Fruit fly (Drosophila melanogaster) whole organism, pupa: Measurements from ENCODE around the gene hyd.

Source experiments
- CG10348 ChIP-seq: fragments of 200-800 bp; sonication (Bioruptor generic); IDR thresholded peaks from 2 replicates; pipeline ENCODE4 v1.3.6; 2022; ENCODE audit warnings: missing biosample characterization, missing genetic modification characterization
- CG12605 ChIP-seq: fragments of 200-800 bp; sonication (Bioruptor generic); IDR thresholded peaks from 2 replicates; pipeline ENCODE4 v1.3.6; 2022; ENCODE audit warnings: missing biosample characterization, missing genetic modification characterization
- CG13204 ChIP-seq: fragments of 200-800 bp; sonication (Bioruptor generic); optimal IDR thresholded peaks from 2 replicates; lab custom pipeline; 2018; ENCODE audit warnings: missing biosample characterization, mild to moderate bottlenecking, missing genetic modification characterization, moderate library complexity
- CG14655 ChIP-seq: fragments of 200-800 bp; sonication (Bioruptor generic); optimal IDR thresholded peaks from 3 replicates; lab custom pipeline; 2017; ENCODE audit warnings: mild to moderate bottlenecking, missing biosample characterization, missing genetic modification reagents, missing genetic modification characterization
- CG15710 ChIP-seq: fragments of 200-800 bp; sonication (Bioruptor generic); optimal IDR thresholded peaks from 2 replicates; lab custom pipeline; 2018; ENCODE audit warnings: missing biosample characterization, mild to moderate bottlenecking, missing genetic modification characterization, moderate library complexity
- CG17806 ChIP-seq: fragments of 200-800 bp; sonication (Bioruptor generic); optimal IDR thresholded peaks from 2 replicates; lab custom pipeline; 2018; ENCODE audit warnings: missing biosample characterization, mild to moderate bottlenecking, missing genetic modification characterization, moderate library complexity
- CG32121 ChIP-seq: fragments of 200-800 bp; sonication (Bioruptor generic); IDR thresholded peaks from 2 replicates; pipeline ENCODE4 v1.3.6; 2022; ENCODE audit warnings: missing biosample characterization, missing genetic modification characterization
- CG34367 ChIP-seq: fragments of 200-800 bp; sonication (Bioruptor generic); optimal IDR thresholded peaks from 2 replicates; lab custom pipeline; 2018; ENCODE audit warnings: missing biosample characterization, mild to moderate bottlenecking, missing genetic modification characterization
- CG4496 ChIP-seq: fragments of 200-800 bp; sonication (Bioruptor generic); IDR thresholded peaks from 3 replicates; pipeline ENCODE4 v1.3.6; 2022; ENCODE audit warnings: missing biosample characterization, missing genetic modification characterization
- CG8159 ChIP-seq: fragments of 200-800 bp; sonication (Bioruptor generic); optimal IDR thresholded peaks from 3 replicates; lab custom pipeline; 2018; ENCODE audit warnings: missing biosample characterization, mild to moderate bottlenecking, missing genetic modification characterization, moderate library complexity
- CG8301 ChIP-seq: fragments of 200-800 bp; sonication (Bioruptor generic); optimal IDR thresholded peaks from 2 replicates; lab custom pipeline; 2018; ENCODE audit warnings: missing biosample characterization, mild to moderate bottlenecking, missing genetic modification characterization
- CG9948 ChIP-seq: fragments of 200-800 bp; sonication (Bioruptor generic); optimal IDR thresholded peaks from 2 replicates; lab custom pipeline; 2018; ENCODE audit warnings: missing biosample characterization, mild to moderate bottlenecking, missing genetic modification characterization, moderate library complexity
- D1 ChIP-seq: fragments of 200-800 bp; sonication (Bioruptor generic); optimal IDR thresholded peaks from 2 replicates; lab custom pipeline; 2018; ENCODE audit warnings: missing biosample characterization, mild to moderate bottlenecking, missing genetic modification characterization, moderate library complexity
- EcR ChIP-seq: fragments of 200-800 bp; sonication (Bioruptor generic); optimal IDR thresholded peaks from 3 replicates; lab custom pipeline; 2019; ENCODE audit warnings: missing biosample characterization, missing genetic modification characterization, mild to moderate bottlenecking, moderate library complexity, missing genetic modification reagents
- Ets98B ChIP-seq: fragments of 200-800 bp; sonication (Bioruptor generic); IDR thresholded peaks from 2 replicates; pipeline ENCODE4 v1.3.6; 2022; ENCODE audit warnings: missing biosample characterization, missing genetic modification characterization
- Pif1A ChIP-seq: fragments of 200-800 bp; sonication (Bioruptor generic); optimal IDR thresholded peaks from 3 replicates; lab custom pipeline; 2016; ENCODE audit warnings: missing biosample characterization, missing genetic modification characterization
- Pif1B ChIP-seq: fragments of 200-800 bp; sonication (Bioruptor generic); optimal IDR thresholded peaks from 3 replicates; lab custom pipeline; 2016; ENCODE audit warnings: missing biosample characterization, missing genetic modification characterization
- Snoo ChIP-seq: fragments of 200-800 bp; sonication (Bioruptor generic); optimal IDR thresholded peaks from 3 replicates; lab custom pipeline; 2017; ENCODE audit warnings: missing biosample characterization, mild to moderate bottlenecking, missing genetic modification characterization, inconsistent platforms
- fd96Ca ChIP-seq: fragments of 200-800 bp; sonication (Bioruptor generic); IDR thresholded peaks from 3 replicates; pipeline ENCODE4 v1.3.6; 2022; ENCODE audit warnings: missing biosample characterization, missing genetic modification characterization
- gl ChIP-seq: fragments of 200-800 bp; sonication (Bioruptor generic); optimal IDR thresholded peaks from 2 replicates; lab custom pipeline; 2018; ENCODE audit warnings: missing biosample characterization, mild to moderate bottlenecking, missing genetic modification characterization
- rn ChIP-seq: fragments of 200-800 bp; sonication (Bioruptor generic); IDR thresholded peaks from 2 replicates; pipeline ENCODE4 v1.3.6; 2022; ENCODE audit warnings: missing biosample characterization, missing genetic modification characterization

hyd gene

DNA sequence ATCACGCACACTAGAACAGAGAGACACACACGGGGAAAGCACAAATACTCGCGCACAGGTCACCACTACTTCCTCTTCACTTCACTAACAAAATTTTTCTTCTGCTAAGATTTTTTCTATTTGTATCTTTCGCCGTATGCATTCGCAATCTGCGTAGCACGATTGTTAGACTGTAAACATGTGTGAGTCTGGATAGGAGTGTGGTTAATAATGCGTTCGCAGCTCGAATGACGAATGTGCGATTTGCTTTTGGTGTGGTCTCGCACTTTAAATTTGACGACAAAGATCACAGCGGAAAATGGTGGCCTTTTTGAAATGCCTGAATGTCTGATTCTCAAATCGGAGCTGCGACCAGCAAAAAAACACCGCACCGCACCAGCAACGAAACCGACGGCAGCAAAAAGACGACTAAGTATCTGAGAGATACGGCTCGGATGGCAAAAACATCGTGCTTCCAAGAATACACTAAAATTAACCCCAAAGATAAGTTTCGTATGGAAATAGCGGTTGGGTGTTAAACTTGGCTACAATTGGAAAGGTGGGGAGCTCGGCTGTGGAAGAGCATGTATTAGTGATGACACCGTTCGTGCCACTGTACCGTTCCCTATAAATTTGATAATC, 20.3 kb downstream of the hyd start, which contains the start of gene Unc-115a:
TSS of gene Unc-115a (minus strand) at position 410 of the 621 bp plus-strand sequence.
- peak; percentile 43 for TF ChIP-seq gl
- TF ChIP-seq CG14655 (GFP tag; lab: Kevin White, UChicago) = no peak
- TF ChIP-seq CG17806 (tag; lab: Kevin White, UChicago) = peak; percentile 6
- TF ChIP-seq EcR (GFP tag; lab: Kevin White, UChicago) = no peak
- no peak for TF ChIP-seq CG10348 (GFP tag; lab: Robert Waterston, UW)
- TF ChIP-seq CG12605 (GFP tag; lab: Robert Waterston, UW) = no peak
- peak; percentile 21 for TF ChIP-seq CG15710 (tag; lab: Kevin White, UChicago)
- no peak for TF ChIP-seq CG4496 (GFP tag; lab: Robert Waterston, UW)
- peak; percentile 35 for TF ChIP-seq CG34367 (tag; lab: Kevin White, UChicago)
- TF ChIP-seq D1 (tag; lab: Kevin White, UChicago) = no peak
- peak; percentile 36 for TF ChIP-seq Snoo (tag; lab: Kevin White, UChicago)
- TF ChIP-seq CG8301 (tag; lab: Kevin White, UChicago) = no peak

- TF ChIP-seq fd96Ca (GFP tag; lab: Robert Waterston, UW) = no peak
- TF ChIP-seq EcR (GFP tag; lab: Kevin White, UChicago) = peak; percentile 27
- TF ChIP-seq Pif1A (GFP tag; lab: Kevin White, UChicago) = no peak
Measured at dm6 chr3R:9704183-9705007, 21.0 kb downstream of the hyd start.

DNA sequence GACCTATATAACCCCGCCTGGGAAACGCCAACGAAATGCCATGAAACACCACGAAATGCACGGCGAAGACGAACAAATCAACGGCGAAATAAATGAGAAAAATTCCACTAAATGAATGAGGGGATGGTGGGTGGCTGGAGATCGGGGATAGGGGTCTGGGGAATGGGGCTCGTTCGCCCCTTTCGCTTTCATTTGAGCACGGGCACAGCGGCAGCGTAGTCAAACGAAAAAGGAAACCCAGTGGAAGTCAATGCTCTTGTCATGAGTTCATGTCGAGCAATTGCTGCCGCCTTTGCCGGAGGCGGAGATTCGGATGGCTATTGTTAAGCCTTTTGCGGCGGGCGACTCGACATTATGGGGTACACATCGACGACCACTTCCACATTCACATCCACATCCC, 22.1 kb downstream of the hyd start:
- TF ChIP-seq Pif1A (GFP tag; lab: Kevin White, UChicago) (no peak), CG32121 (GFP tag; lab: Robert Waterston, UW) (no peak), EcR (GFP tag; lab: Kevin White, UChicago) (peak; percentile 68), CG17806 (tag; lab: Kevin White, UChicago) (no peak)

- TF ChIP-seq Pif1B (GFP tag; lab: Kevin White, UChicago) (peak; percentile 37), CG13204 (no peak), CG15710 (tag; lab: Kevin White, UChicago) (peak; percentile 12), CG14655 (GFP tag; lab: Kevin White, UChicago) (peak; percentile 67), rn (GFP tag; lab: Robert Waterston, UW) (no peak), Ets98B (GFP tag; lab: Robert Waterston, UW) (no peak), CG4496 (GFP tag; lab: Robert Waterston, UW) (no peak), CG34367 (tag; lab: Kevin White, UChicago) (peak; percentile 7), CG8301 (tag; lab: Kevin White, UChicago) (peak; percentile 71), Snoo (tag; lab: Kevin White, UChicago) (peak; percentile 27), CG17806 (tag; lab: Kevin White, UChicago) (peak; percentile 38), CG9948 (tag; lab: Kevin White, UChicago) (peak; percentile 30), CG8159 (tag; lab: Kevin White, UChicago) (peak; percentile 33)
Measured at dm6 chr3R:9702567-9702966, 22.8 kb downstream of the hyd start.

dm6 chr3R:9701897-9702296, 23.5 kb downstream of the hyd start:
- TF ChIP-seq Snoo (tag; lab: Kevin White, UChicago) (no peak), EcR (GFP tag; lab: Kevin White, UChicago) (peak; percentile 30)

DNA sequence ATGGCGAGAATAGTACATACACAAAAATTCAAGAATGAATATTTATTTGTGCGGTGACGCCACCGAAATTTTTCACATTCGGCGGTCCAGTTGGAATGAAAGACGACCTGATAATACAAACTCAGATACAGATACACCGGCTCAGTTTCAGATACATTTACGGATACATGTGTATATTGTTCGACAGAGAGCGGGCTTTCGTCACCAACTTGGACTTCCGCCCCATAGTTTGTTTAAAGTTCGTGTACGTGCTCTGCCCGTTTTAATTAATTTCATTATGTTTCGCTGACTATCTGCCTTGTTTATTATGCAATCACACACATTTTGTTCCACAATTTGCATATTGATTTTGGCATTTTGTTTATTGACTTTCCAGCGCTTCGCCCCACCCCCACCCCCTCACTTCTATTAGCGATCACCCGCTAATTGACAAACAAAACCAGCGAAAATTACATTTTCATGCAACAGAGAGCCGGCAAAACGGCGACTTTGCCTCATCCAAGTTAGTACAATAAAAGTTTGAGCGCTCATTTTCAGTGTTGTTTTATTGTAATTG, 24.2 kb downstream of the hyd start:
- TF ChIP-seq Snoo (tag; lab: Kevin White, UChicago) (no peak), CG8159 (tag; lab: Kevin White, UChicago) (no peak), CG32121 (GFP tag; lab: Robert Waterston, UW) (no peak), D1 (tag; lab: Kevin White, UChicago) (no peak), CG13204 (no peak), CG4496 (GFP tag; lab: Robert Waterston, UW) (no peak), gl (no peak), EcR (GFP tag; lab: Kevin White, UChicago) (no peak), Ets98B (GFP tag; lab: Robert Waterston, UW) (no peak), CG34367 (tag; lab: Kevin White, UChicago) (no peak)
